Worm (Caenorhabditis elegans): ENCODE results near the gene T26A5.2.

DNA sequence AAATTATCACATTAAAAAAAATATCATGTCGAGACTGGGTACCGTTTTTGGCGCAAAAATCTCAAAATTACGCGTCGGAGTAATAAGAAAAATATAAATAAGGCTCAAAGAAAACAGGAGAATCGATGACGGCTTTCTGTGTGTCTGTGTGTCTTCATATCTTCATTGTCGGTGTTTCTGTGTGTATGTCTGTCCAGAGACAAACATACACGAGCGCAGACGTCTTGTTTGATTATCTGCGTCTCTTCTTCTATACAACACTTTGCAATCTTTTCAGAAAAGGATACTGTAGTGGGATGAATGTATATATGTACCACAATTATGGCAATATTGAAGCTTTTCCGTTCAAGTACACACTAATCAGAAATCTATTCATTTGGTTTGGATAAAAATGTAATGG is 22.8 kb upstream of the T26A5.2 start, which contains the start of gene C05D11.13:
- TF ChIP-seq cog-1 (tag; optimal IDR thresholded peaks at IDR 0.05) (no peak), med-1 (GFP tag; optimal IDR thresholded peaks at IDR 0.05; ENCODE audit: insufficient read depth) (no peak), ztf-29 (GFP tag; IDR thresholded peaks at IDR 0.05) (no peak), klf-2 (GFP tag; conservative IDR thresholded peaks at IDR 0.05) (no peak)
